Fruit fly (Drosophila melanogaster): ENCODE data around the gene Dab.

The Dab gene

dm6 chr3L:16711430-16712228 is at the start of gene Dab, which contains the start of the genes CG43954 and Lasp (continued):
- peak; percentile 7; the same call in 1 of the 2 replicates for TF ChIP-seq Ada2b (GFP tag; IDR thresholded peaks at IDR 0.05)
- peak; percentile 29 for TF ChIP-seq tin (GFP tag; optimal IDR thresholded peaks at IDR 0.05)
- TF ChIP-seq Jarid2 (GFP tag; optimal IDR thresholded peaks at IDR 0.05), result peak; percentile 93
- TF ChIP-seq NFAT (GFP tag; IDR thresholded peaks at IDR 0.05), result peak; percentile 82
- no peak for TF ChIP-seq CG4404 (GFP tag; IDR thresholded peaks at IDR 0.05)
- TF ChIP-seq CG14050 (GFP tag; IDR thresholded peaks at IDR 0.05), result no peak
- TF ChIP-seq ro (GFP tag; IDR thresholded peaks at IDR 0.05), result no peak
- TF ChIP-seq CG11695 (GFP tag; IDR thresholded peaks at IDR 0.05), result no peak
- TF ChIP-seq PHDP (tag; optimal IDR thresholded peaks at IDR 0.05), result peak; percentile 9
- peak; percentile 62 for TF ChIP-seq CrebB (tag; optimal IDR thresholded peaks at IDR 0.05)
- TF ChIP-seq CG11093 (GFP tag; IDR thresholded peaks at IDR 0.05), result no peak
- no peak for TF ChIP-seq CG9609 (GFP tag; optimal IDR thresholded peaks at IDR 0.05)
- peak; percentile 37; the same call in 1 of the 2 replicates for TF ChIP-seq onecut (GFP tag; IDR thresholded peaks at IDR 0.05)
- TF ChIP-seq shn (GFP tag; optimal IDR thresholded peaks at IDR 0.05), result peak; percentile 9
- TF ChIP-seq Sin3A (optimal IDR thresholded peaks at IDR 0.05), result peak; percentile 85
- TF ChIP-seq Optix (GFP tag; IDR thresholded peaks at IDR 0.05), result no peak
- peak; percentile 40 for TF ChIP-seq YL-1 (GFP tag; optimal IDR thresholded peaks at IDR 0.05)
- peak; percentile 60 for TF ChIP-seq wek (GFP tag; optimal IDR thresholded peaks at IDR 0.05)
- no peak for TF ChIP-seq CG5245 (GFP tag; optimal IDR thresholded peaks at IDR 0.05)
- TF ChIP-seq sima (GFP tag; optimal IDR thresholded peaks at IDR 0.05), result no peak
- TF ChIP-seq gcm (GFP tag; optimal IDR thresholded peaks at IDR 0.05), result no peak
- peak in 1 of 2 experiments; percentile 57 for TF ChIP-seq chif (GFP tag; optimal IDR thresholded peaks at IDR 0.05)
- no peak for TF ChIP-seq CG8388 (GFP tag; optimal IDR thresholded peaks at IDR 0.05)
- peak in 1 of 2 experiments; percentile 49 for TF ChIP-seq Eip74EF (GFP tag; optimal IDR thresholded peaks at IDR 0.05)
- no peak for TF ChIP-seq CG17802 (tag; optimal IDR thresholded peaks at IDR 0.05)
- TF ChIP-seq Antp (GFP tag; optimal IDR thresholded peaks at IDR 0.05), result no peak
- peak; percentile 42 for TF ChIP-seq NfI (GFP tag; optimal IDR thresholded peaks at IDR 0.05)
- peak; percentile 52 for TF ChIP-seq BtbVII (GFP tag; optimal IDR thresholded peaks at IDR 0.05)
- TF ChIP-seq klu (GFP tag; IDR thresholded peaks at IDR 0.05), result no peak
- TF ChIP-seq pita (GFP tag; optimal IDR thresholded peaks at IDR 0.05), result peak; percentile 10
- TF ChIP-seq CG14014 (GFP tag; IDR thresholded peaks at IDR 0.05), result peak; percentile 26; the same call in 1 of the 2 replicates
- TF ChIP-seq Rx (GFP tag; IDR thresholded peaks at IDR 0.05), result no peak
- TF ChIP-seq dmrt11E (tag; optimal IDR thresholded peaks at IDR 0.05), result no peak
- no peak; the same call in 2 of the 3 replicates for TF ChIP-seq CG14860 (GFP tag; IDR thresholded peaks at IDR 0.05; ENCODE audit: partially characterized antibody)
- no peak for TF ChIP-seq ERR (GFP tag; optimal IDR thresholded peaks at IDR 0.05)
- TF ChIP-seq toy (GFP tag; IDR thresholded peaks at IDR 0.05), result no peak
- peak; percentile 9; the same call in 1 of the 2 replicates for TF ChIP-seq Awh (GFP tag; IDR thresholded peaks at IDR 0.05)
- no peak for TF ChIP-seq dan (GFP tag; IDR thresholded peaks at IDR 0.05)
- TF ChIP-seq CG7987 (GFP tag; optimal IDR thresholded peaks at IDR 0.05), result no peak
- peak; percentile 37 for TF ChIP-seq zf30C (GFP tag; optimal IDR thresholded peaks at IDR 0.05)
- no peak for TF ChIP-seq bigmax (GFP tag; optimal IDR thresholded peaks at IDR 0.05)
- TF ChIP-seq H2.0 (GFP tag; IDR thresholded peaks at IDR 0.05), result peak; percentile 44; the same call in 1 of the 2 replicates
- TF ChIP-seq CG15479 (GFP tag; optimal IDR thresholded peaks at IDR 0.05), result peak; percentile 87
- TF ChIP-seq CG12155 (GFP tag; optimal IDR thresholded peaks at IDR 0.05), result no peak
- TF ChIP-seq E2f1 (GFP tag; IDR thresholded peaks at IDR 0.05), result no peak
- TF ChIP-seq CG42726 (GFP tag; IDR thresholded peaks at IDR 0.05; ENCODE audit: partially characterized antibody), result peak; percentile 70; the same call in 1 of the 2 replicates
- TF ChIP-seq CG2678 (tag; optimal IDR thresholded peaks at IDR 0.05), result peak; percentile 18
- TF ChIP-seq Bgb (GFP tag; IDR thresholded peaks at IDR 0.05; ENCODE audit: partially characterized antibody), result peak; percentile 68
- peak; percentile 60; the same call in 2 of the 3 replicates for TF ChIP-seq so (GFP tag; IDR thresholded peaks at IDR 0.05)
